Fruit fly (Drosophila melanogaster) whole organism, embryonic: ENCODE data around the gene mia.

Experiments used
- CG12071 ChIP-seq: fragments of 200-800 bp; sonication (Bioruptor generic); optimal IDR thresholded peaks from 3 replicates; lab custom pipeline; 2018; ENCODE audit warnings: missing biosample characterization, mild to moderate bottlenecking, missing genetic modification characterization
- CG17186 ChIP-seq: fragments of 200-800 bp; sonication (Bioruptor generic); optimal IDR thresholded peaks from 3 replicates; lab custom pipeline; 2017; ENCODE audit warnings: missing biosample characterization, missing genetic modification reagents, missing genetic modification characterization
- Sin3A ChIP-seq: fragments of >200 bp; optimal IDR thresholded peaks from 2 replicates; lab custom pipeline; 2018
- bab2 ChIP-seq: fragments of 200-800 bp; sonication (Bioruptor generic); optimal IDR thresholded peaks from 2 replicates; lab custom pipeline; 2016; ENCODE audit warnings: missing biosample characterization, missing genetic modification characterization
- fd102C ChIP-seq: fragments of 200-800 bp; sonication (Bioruptor generic); optimal IDR thresholded peaks from 2 replicates; lab custom pipeline; 2018; ENCODE audit warnings: missing biosample characterization, mild to moderate bottlenecking, missing genetic modification characterization, moderate library complexity
- klu ChIP-seq: fragments of 200-800 bp; sonication (Bioruptor generic); IDR thresholded peaks from 2 replicates; pipeline ENCODE4 v1.3.6; 2022; ENCODE audit warnings: missing biosample characterization, missing genetic modification characterization

- TF ChIP-seq bab2, result peak; percentile 82
- peak; percentile 78 for TF ChIP-seq CG12071
- no peak for TF ChIP-seq Sin3A
- no peak for TF ChIP-seq CG17186 (GFP tag; lab: Kevin White, UChicago)
- TF ChIP-seq klu, result peak; percentile 45; the same call in 1 of the 2 replicates
- TF ChIP-seq fd102C (GFP tag; lab: Kevin White, UChicago), result no peak
Observed at dm6 chr3R:5565623-5566022, 14.7 kb upstream of the mia start.
